Fruit fly (Drosophila melanogaster) whole organism, pupa: ENCODE measurements around the gene Rtel1.
A peak's percentile ranks its signal among the peaks of the same experiment; 100 is the strongest.

Experiments
- CG12605 ChIP-seq: fragments of 200-800 bp; sonication (Bioruptor generic); IDR thresholded peaks from 2 replicates; pipeline ENCODE4 v1.3.6; 2022; ENCODE audit warnings: missing biosample characterization, missing genetic modification characterization
- CG15710 ChIP-seq: fragments of 200-800 bp; sonication (Bioruptor generic); optimal IDR thresholded peaks from 2 replicates; lab custom pipeline; 2018; ENCODE audit warnings: missing biosample characterization, mild to moderate bottlenecking, missing genetic modification characterization, moderate library complexity
- CG32121 ChIP-seq: fragments of 200-800 bp; sonication (Bioruptor generic); IDR thresholded peaks from 2 replicates; pipeline ENCODE4 v1.3.6; 2022; ENCODE audit warnings: missing biosample characterization, missing genetic modification characterization
- CG34367 ChIP-seq: fragments of 200-800 bp; sonication (Bioruptor generic); optimal IDR thresholded peaks from 2 replicates; lab custom pipeline; 2018; ENCODE audit warnings: missing biosample characterization, mild to moderate bottlenecking, missing genetic modification characterization
- CG4496 ChIP-seq: fragments of 200-800 bp; sonication (Bioruptor generic); IDR thresholded peaks from 3 replicates; pipeline ENCODE4 v1.3.6; 2022; ENCODE audit warnings: missing biosample characterization, missing genetic modification characterization
- CG8159 ChIP-seq: fragments of 200-800 bp; sonication (Bioruptor generic); optimal IDR thresholded peaks from 3 replicates; lab custom pipeline; 2018; ENCODE audit warnings: missing biosample characterization, mild to moderate bottlenecking, missing genetic modification characterization, moderate library complexity
- CG8301 ChIP-seq: fragments of 200-800 bp; sonication (Bioruptor generic); optimal IDR thresholded peaks from 2 replicates; lab custom pipeline; 2018; ENCODE audit warnings: missing biosample characterization, mild to moderate bottlenecking, missing genetic modification characterization
- EcR ChIP-seq: fragments of 200-800 bp; sonication (Bioruptor generic); optimal IDR thresholded peaks from 3 replicates; lab custom pipeline; 2019; ENCODE audit warnings: missing biosample characterization, missing genetic modification characterization, mild to moderate bottlenecking, moderate library complexity, missing genetic modification reagents
- Ets98B ChIP-seq: fragments of 200-800 bp; sonication (Bioruptor generic); IDR thresholded peaks from 2 replicates; pipeline ENCODE4 v1.3.6; 2022; ENCODE audit warnings: missing biosample characterization, missing genetic modification characterization
- gl ChIP-seq: fragments of 200-800 bp; sonication (Bioruptor generic); optimal IDR thresholded peaks from 2 replicates; lab custom pipeline; 2018; ENCODE audit warnings: missing biosample characterization, mild to moderate bottlenecking, missing genetic modification characterization

dm6 chrX:5715455-5716227, 31.9 kb upstream of the Rtel1 start:
- TF ChIP-seq CG4496 (GFP tag; lab: Robert Waterston, UW) (peak; percentile 73), EcR (GFP tag; lab: Kevin White, UChicago) (no peak), CG8301 (tag; lab: Kevin White, UChicago) (no peak), CG15710 (no peak), CG32121 (GFP tag; lab: Robert Waterston, UW) (no peak), CG12605 (GFP tag; lab: Robert Waterston, UW) (no peak), gl (no peak), CG34367 (tag; lab: Kevin White, UChicago) (no peak), CG8159 (tag; lab: Kevin White, UChicago) (no peak), Ets98B (GFP tag; lab: Robert Waterston, UW) (no peak)
